Fruit fly (Drosophila melanogaster): ENCODE measurements around the gene Sr-CIII.

dm6 chr2L:4093728-4094324 lies 26.3 kb upstream of the Sr-CIII start:
- TF ChIP-seq esn (GFP tag; optimal IDR thresholded peaks at IDR 0.05) (peak; percentile 33), lz (GFP tag; optimal IDR thresholded peaks at IDR 0.05) (peak; percentile 32), CG6792 (GFP tag; optimal IDR thresholded peaks at IDR 0.05) (peak; percentile 64), Hr39 (GFP tag; optimal IDR thresholded peaks at IDR 0.05) (peak; percentile 25), dsx (GFP tag; optimal IDR thresholded peaks at IDR 0.05; ENCODE audit: poor library complexity, severe bottlenecking) (peak; percentile 69), CG7368 (GFP tag; optimal IDR thresholded peaks at IDR 0.05) (peak; percentile 2), CG15336 (GFP tag; IDR thresholded peaks at IDR 0.05) (peak; percentile 88), Blimp-1 (GFP tag; optimal IDR thresholded peaks at IDR 0.05) (no peak), CG8319 (GFP tag; optimal IDR thresholded peaks at IDR 0.05) (peak; percentile 21)
